Worm (Caenorhabditis elegans): ENCODE measurements around the gene C35A5.11.
A peak's percentile ranks its signal among the peaks of the same experiment; 100 is the strongest.

C35A5.11 gene

DNA sequence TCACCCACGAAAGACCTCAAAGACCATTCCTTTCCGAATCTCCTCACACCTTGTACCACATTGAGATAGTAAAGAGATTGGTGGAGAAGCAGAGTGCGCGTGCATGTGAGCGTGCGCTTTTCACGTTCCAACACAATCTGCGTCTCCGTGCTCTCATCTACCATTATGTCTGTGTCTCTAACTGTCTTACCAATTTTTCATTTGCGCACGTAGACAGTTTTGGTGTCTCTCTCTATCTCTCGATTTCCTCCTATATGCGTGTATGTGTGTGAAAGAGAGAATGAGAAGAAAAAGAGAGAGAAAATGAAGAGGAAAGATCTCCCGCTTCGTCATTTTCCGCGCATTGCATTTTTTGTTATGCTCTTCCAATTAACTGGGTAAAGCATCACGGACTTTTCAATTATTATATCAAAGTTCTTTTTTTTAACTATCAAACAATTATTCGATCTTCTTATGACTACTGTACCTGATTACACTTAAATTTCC is 36.3 kb downstream of the C35A5.11 start (continued):
- TF ChIP-seq lin-35 (GFP tag; optimal IDR thresholded peaks at IDR 0.05) (peak in 1 of 3 experiments; percentile 79), unc-130 (GFP tag; optimal IDR thresholded peaks at IDR 0.05) (no peak), rcor-1 (GFP tag; IDR thresholded peaks at IDR 0.05) (no peak), ztf-26 (tag; optimal IDR thresholded peaks at IDR 0.05) (peak; percentile 38), rpc-1 (optimal IDR thresholded peaks at IDR 0.05) (no peak), rpc-1 (tag; optimal IDR thresholded peaks at IDR 0.05) (no peak), madf-8 (GFP tag; conservative IDR thresholded peaks at IDR 0.05) (no peak), ztf-18 (tag; optimal IDR thresholded peaks at IDR 0.05) (peak; percentile 68), pha-4 (tag; optimal IDR thresholded peaks at IDR 0.05) (peak; percentile 35), aptf-3 (GFP tag; IDR thresholded peaks at IDR 0.05) (no peak), efl-1 (GFP tag; optimal IDR thresholded peaks at IDR 0.05) (no peak), Y79H2A.3 (GFP tag; conservative IDR thresholded peaks at IDR 0.05) (no peak), lin-40 (tag; optimal IDR thresholded peaks at IDR 0.05) (peak; percentile 94), dpl-1 (GFP tag; optimal IDR thresholded peaks at IDR 0.05) (no peak), lir-1 (GFP tag; conservative IDR thresholded peaks at IDR 0.05) (peak; percentile 32; the same call in 1 of the 2 replicates), dox-1 (GFP tag; IDR thresholded peaks at IDR 0.05) (peak; percentile 78; the same call in 1 of the 2 replicates), K12H6.12 (tag; optimal IDR thresholded peaks at IDR 0.05) (peak; percentile 90), repo-1 (tag; optimal IDR thresholded peaks at IDR 0.05) (peak; percentile 23), unc-62 (GFP tag; optimal IDR thresholded peaks at IDR 0.05) (peak; percentile 9), Y95B8A.8 (GFP tag; IDR thresholded peaks at IDR 0.05) (peak; percentile 17; the same call in 1 of the 2 replicates), ztf-6 (GFP tag; IDR thresholded peaks at IDR 0.05) (no peak), akir-1 (GFP tag; optimal IDR thresholded peaks at IDR 0.05) (peak; percentile 8), F49E8.2 (tag; optimal IDR thresholded peaks at IDR 0.05; ENCODE audit: insufficient read depth) (no peak), madf-10 (tag; optimal IDR thresholded peaks at IDR 0.05) (peak; percentile 75), B0336.3 (GFP tag; IDR thresholded peaks at IDR 0.05) (peak; percentile 81), bed-1 (GFP tag; IDR thresholded peaks at IDR 0.05) (no peak), ekl-4 (GFP tag; IDR thresholded peaks at IDR 0.05) (0 out of 2 replicates have a peak, but pooled peaks have one; percentile 46)

ce11 chrV:10465478-10465877 is 37.4 kb downstream of the C35A5.11 start:
- TF ChIP-seq bed-2 (GFP tag; IDR thresholded peaks at IDR 0.05) (no peak), snpc-1.3 (tag; optimal IDR thresholded peaks at IDR 0.05; ENCODE audit: insufficient read depth) (no peak), sdz-38 (tag; optimal IDR thresholded peaks at IDR 0.05) (no peak), nhr-179 (tag; optimal IDR thresholded peaks at IDR 0.05) (no peak), T07F8.4 (tag; optimal IDR thresholded peaks at IDR 0.05) (no peak), cebp-2 (GFP tag; IDR thresholded peaks at IDR 0.05) (no peak), dpl-1 (GFP tag; optimal IDR thresholded peaks at IDR 0.05) (no peak), F37B4.10 (GFP tag; IDR thresholded peaks at IDR 0.05) (no peak), ceh-91 (GFP tag; IDR thresholded peaks at IDR 0.05) (no peak), tbx-9 (tag; optimal IDR thresholded peaks at IDR 0.05; ENCODE audit: borderline replicate concordance) (no peak)

ce11 chrV:10464746-10465145 is 38.2 kb downstream of the C35A5.11 start:
- no peak for TF ChIP-seq let-607 (tag; optimal IDR thresholded peaks at IDR 0.05)
- TF ChIP-seq snpc-1.1 (tag; optimal IDR thresholded peaks at IDR 0.05; ENCODE audit: insufficient read depth), result no peak
- no peak for TF ChIP-seq nhr-120 (GFP tag; IDR thresholded peaks at IDR 0.05)
- TF ChIP-seq B0336.3 (GFP tag; IDR thresholded peaks at IDR 0.05), result no peak
- no peak for TF ChIP-seq him-1 (tag; optimal IDR thresholded peaks at IDR 0.05)
- TF ChIP-seq ztf-26 (tag; optimal IDR thresholded peaks at IDR 0.05), result no peak
- no peak for TF ChIP-seq madf-8 (GFP tag; conservative IDR thresholded peaks at IDR 0.05)
- no peak for TF ChIP-seq bed-1 (GFP tag; IDR thresholded peaks at IDR 0.05)
- TF ChIP-seq ceh-27 (GFP tag; optimal IDR thresholded peaks at IDR 0.05), result no peak
- TF ChIP-seq ceh-91 (GFP tag; IDR thresholded peaks at IDR 0.05), result no peak
- no peak for TF ChIP-seq snpc-3.4 (tag; optimal IDR thresholded peaks at IDR 0.05)
- TF ChIP-seq B0035.1 (tag; optimal IDR thresholded peaks at IDR 0.05), result no peak

All from whole organism, young adult.